Worm (Caenorhabditis elegans) whole organism, young adult: ENCODE measurements around the gene glb-2.

Experiments used
- B0019.2 ChIP-seq: fragments of 200-800 bp; sonication (Bioruptor generic); conservative IDR thresholded peaks from 2 replicates; pipeline ENCODE4 v1.3.6; 2022; ENCODE audit warnings: missing genetic modification reagents, missing genetic modification characterization, missing compliant biosample characterization
- T26A5.8 ChIP-seq: sonication (generic microtip); optimal IDR thresholded peaks from 2 replicates; lab custom pipeline; 2016; ENCODE audit warnings: missing genetic modification characterization, missing compliant biosample characterization
- dpl-1 ChIP-seq: fragments of 150-350 bp; optimal IDR thresholded peaks from 2 replicates; lab custom pipeline; 2014; ENCODE audit warnings: missing biosample characterization, missing genetic modification reagents, missing genetic modification characterization
- madf-6 ChIP-seq: fragments of 200-800 bp; sonication (Bioruptor generic); IDR thresholded peaks from 2 replicates; pipeline ENCODE4 v1.3.6; 2022; ENCODE audit warnings: missing genetic modification reagents, missing genetic modification characterization, missing compliant biosample characterization
- sea-2 ChIP-seq: fragments of 200-800 bp; sonication (Bioruptor generic); IDR thresholded peaks from 2 replicates; pipeline ENCODE4 v1.3.6; 2022; ENCODE audit warnings: missing genetic modification characterization, missing compliant biosample characterization
- ztf-22 ChIP-seq: fragments of 200-800 bp; sonication (Bioruptor generic); optimal IDR thresholded peaks from 2 replicates; lab custom pipeline; 2018; ENCODE audit warnings: mild to moderate bottlenecking, missing genetic modification characterization, moderate library complexity, missing compliant biosample characterization

DNA sequence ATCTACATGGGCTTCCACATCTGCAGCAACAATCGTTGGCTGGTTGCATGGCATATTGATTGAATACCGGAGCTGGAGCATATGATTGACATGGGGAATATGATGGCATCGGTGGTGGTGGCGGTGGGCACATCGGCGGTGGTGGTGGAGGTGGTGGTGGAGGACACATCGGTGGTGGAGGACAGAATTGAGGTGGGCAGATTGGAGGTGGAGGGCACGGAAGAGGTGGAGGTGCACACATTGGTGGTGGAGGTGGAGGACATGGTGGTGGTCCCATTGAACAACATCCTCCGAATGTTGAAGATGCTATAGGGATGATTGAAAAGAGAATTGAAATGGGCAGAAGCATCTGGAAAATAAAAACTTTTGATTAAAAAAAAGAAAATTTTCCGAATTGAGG is 47.4 kb upstream of the glb-2 start, which contains the start of gene grl-4:
- no peak for TF ChIP-seq sea-2 (GFP tag; lab: Robert Waterston, UW)
- no peak for TF ChIP-seq dpl-1 (GFP tag; lab: Kevin White, UChicago)
- TF ChIP-seq ztf-22 (GFP tag; lab: Kevin White, UChicago), result no peak
- no peak for TF ChIP-seq T26A5.8 (tag; lab: Kevin White, UChicago)
- no peak for TF ChIP-seq B0019.2
- no peak for TF ChIP-seq madf-6 (GFP tag; lab: Robert Waterston, UW)
